Worm (Caenorhabditis elegans) whole organism, L3 larva: Measurements from ENCODE around the gene C04G2.10.

Source experiments
- R02D3.7 ChIP-seq: fragments of 150-350 bp; optimal IDR thresholded peaks from 2 replicates; lab custom pipeline; 2014; ENCODE audit warnings: missing biosample characterization, missing genetic modification characterization
- ZK546.5 ChIP-seq: sonication (generic microtip); optimal IDR thresholded peaks from 2 replicates; lab custom pipeline; 2017; ENCODE audit warnings: missing biosample characterization, missing genetic modification characterization
- ama-1 ChIP-seq: fragments of 150-350 bp; optimal IDR thresholded peaks from 2 replicates; lab custom pipeline; 2018
- ceh-82 ChIP-seq: fragments of 150-350 bp; optimal IDR thresholded peaks from 2 replicates; lab custom pipeline; 2014; ENCODE audit warnings: missing biosample characterization, missing genetic modification characterization
- daf-12 ChIP-seq: fragments of 150-350 bp; optimal IDR thresholded peaks from 2 replicates; lab custom pipeline; 2014; ENCODE audit warnings: missing biosample characterization, missing genetic modification reagents, missing genetic modification characterization
- egl-5 ChIP-seq: fragments of 150-350 bp; optimal IDR thresholded peaks from 2 replicates; lab custom pipeline; 2017; ENCODE audit warnings: missing biosample characterization, missing genetic modification reagents, missing genetic modification characterization, inconsistent platforms
- elt-1 ChIP-seq: fragments of 150-350 bp; optimal IDR thresholded peaks from 2 replicates; lab custom pipeline; 2014; ENCODE audit warnings: missing biosample characterization, missing genetic modification characterization
- elt-3 ChIP-seq, 3 experiments: fragments of 150-350 bp in 1 of 3; sonication (generic microtip) in 2 of 3; optimal IDR thresholded peaks; 2 replicates in 2 of 3; 4 replicates in 1 of 3; lab custom pipeline; 2014 to 2017; ENCODE audit warnings: missing biosample characterization in 3 of 3, missing genetic modification characterization in 3 of 3
- eor-1 ChIP-seq, 2 experiments: fragments of 150-350 bp; optimal IDR thresholded peaks; 2 replicates each; lab custom pipeline; 2014 to 2018; ENCODE audit warnings: missing biosample characterization in 2 of 2, missing genetic modification characterization in 2 of 2
- fkh-2 ChIP-seq: fragments of 150-350 bp; optimal IDR thresholded peaks from 2 replicates; lab custom pipeline; 2014; ENCODE audit warnings: missing biosample characterization, missing genetic modification reagents, missing genetic modification characterization
- hmg-11 ChIP-seq: sonication (generic microtip); optimal IDR thresholded peaks from 2 replicates; lab custom pipeline; 2016; ENCODE audit warnings: missing genetic modification characterization, missing compliant biosample characterization
- jun-1 ChIP-seq: fragments of 150-350 bp; optimal IDR thresholded peaks from 2 replicates; lab custom pipeline; 2014; ENCODE audit warnings: missing biosample characterization, missing genetic modification reagents, missing genetic modification characterization
- lin-15B ChIP-seq: fragments of 150-350 bp; optimal IDR thresholded peaks from 2 replicates; lab custom pipeline; 2014; ENCODE audit warnings: missing biosample characterization, missing genetic modification characterization
- lin-39 ChIP-seq: fragments of 150-350 bp; optimal IDR thresholded peaks from 2 replicates; lab custom pipeline; 2018; ENCODE audit warnings: missing biosample characterization, missing genetic modification reagents, missing genetic modification characterization
- mdl-1 ChIP-seq: fragments of 150-350 bp; optimal IDR thresholded peaks from 2 replicates; lab custom pipeline; 2014; ENCODE audit warnings: missing biosample characterization, missing genetic modification characterization
- nfya-1 ChIP-seq: sonication (generic microtip); optimal IDR thresholded peaks from 2 replicates; lab custom pipeline; 2017; ENCODE audit warnings: missing genetic modification characterization, mild to moderate bottlenecking, missing compliant biosample characterization, antibody characterized with exemption, moderate library complexity; ENCODE audit not compliant: insufficient read depth
- nhr-11 ChIP-seq: fragments of 150-350 bp; optimal IDR thresholded peaks from 2 replicates; lab custom pipeline; 2014; ENCODE audit warnings: missing biosample characterization, missing genetic modification characterization
- nhr-12 ChIP-seq: fragments of 150-350 bp; optimal IDR thresholded peaks from 2 replicates; lab custom pipeline; 2014; ENCODE audit warnings: missing biosample characterization, missing genetic modification characterization
- nhr-237 ChIP-seq: fragments of 150-350 bp; optimal IDR thresholded peaks from 2 replicates; lab custom pipeline; 2014; ENCODE audit warnings: missing biosample characterization, missing genetic modification characterization
- nhr-25 ChIP-seq: sonication (generic microtip); optimal IDR thresholded peaks from 2 replicates; lab custom pipeline; 2017; ENCODE audit warnings: missing biosample characterization, missing genetic modification characterization
- nhr-43 ChIP-seq: sonication (generic microtip); optimal IDR thresholded peaks from 2 replicates; lab custom pipeline; 2016; ENCODE audit warnings: mild to moderate bottlenecking, missing genetic modification characterization, missing compliant biosample characterization; ENCODE audit not compliant: poor library complexity, severe bottlenecking
- nhr-76 ChIP-seq: fragments of 150-350 bp; sonication (generic microtip); optimal IDR thresholded peaks from 5 replicates; lab custom pipeline; 2014; ENCODE audit warnings: missing biosample characterization, missing genetic modification characterization
- nhr-77 ChIP-seq: fragments of 150-350 bp; optimal IDR thresholded peaks from 2 replicates; lab custom pipeline; 2014; ENCODE audit warnings: missing biosample characterization, missing genetic modification characterization
- pha-4 ChIP-seq: fragments of 150-350 bp; optimal IDR thresholded peaks from 2 replicates; lab custom pipeline; 2014; ENCODE audit warnings: missing biosample characterization, missing genetic modification reagents, missing genetic modification characterization
- pqm-1 ChIP-seq: fragments of 150-350 bp; optimal IDR thresholded peaks from 2 replicates; lab custom pipeline; 2017; ENCODE audit warnings: missing biosample characterization, missing genetic modification characterization, inconsistent platforms
- sea-2 ChIP-seq: fragments of 150-350 bp; sonication (generic microtip); optimal IDR thresholded peaks from 4 replicates; lab custom pipeline; 2014; ENCODE audit warnings: missing biosample characterization, missing genetic modification reagents, missing genetic modification characterization
- skn-1 ChIP-seq: fragments of 150-350 bp; optimal IDR thresholded peaks from 2 replicates; lab custom pipeline; 2014; ENCODE audit warnings: missing biosample characterization, missing genetic modification characterization
- snpc-4 ChIP-seq: fragments of 150-350 bp; optimal IDR thresholded peaks from 2 replicates; lab custom pipeline; 2014; ENCODE audit warnings: missing biosample characterization, missing genetic modification characterization
- tbx-2 ChIP-seq: sonication (generic microtip); optimal IDR thresholded peaks from 2 replicates; lab custom pipeline; 2016; ENCODE audit warnings: mild to moderate bottlenecking, missing genetic modification characterization, missing compliant biosample characterization
- unc-39 ChIP-seq: sonication (generic microtip); optimal IDR thresholded peaks from 4 replicates; lab custom pipeline; 2017; ENCODE audit warnings: missing biosample characterization, missing genetic modification characterization
- zag-1 ChIP-seq: fragments of 150-350 bp; optimal IDR thresholded peaks from 2 replicates; lab custom pipeline; 2014; ENCODE audit warnings: missing biosample characterization, missing genetic modification characterization

Gene C04G2.10

ce11 chrIV:10075034-10075510 lies 40.2 kb upstream of the C04G2.10 start, which contains the start of the genes ttbk-4 and W01B6.4:
ttbk-4 (minus strand) TSS chrIV:10075134.
W01B6.4 (plus strand) TSS chrIV:10075460.
- no peak for TF ChIP-seq snpc-4 (tag; lab: Kevin White, UChicago)
- no peak for TF ChIP-seq daf-12
- TF ChIP-seq nhr-237 (tag; lab: Kevin White, UChicago) = no peak
- TF ChIP-seq nfya-1 (tag; lab: Kevin White, UChicago) = no peak
- no peak for TF ChIP-seq egl-5
- TF ChIP-seq mdl-1 = no peak
- no peak for TF ChIP-seq eor-1 (tag; optimal IDR thresholded peaks at IDR 0.05; lab: Kevin White, UChicago)
- TF ChIP-seq sea-2 (GFP tag; lab: Kevin White, UChicago) = no peak
- TF ChIP-seq, all 47 proteins: peak for 0

- TF ChIP-seq nhr-11 (tag; lab: Kevin White, UChicago) = no peak
- TF ChIP-seq mdl-1 = no peak
- TF ChIP-seq nhr-76 (tag; lab: Kevin White, UChicago) = no peak
- TF ChIP-seq nhr-77 (tag; lab: Kevin White, UChicago) = no peak
- TF ChIP-seq sea-2 (GFP tag; lab: Kevin White, UChicago) = no peak
- TF ChIP-seq elt-1 = no peak
- TF ChIP-seq jun-1 (tag; lab: Kevin White, UChicago) = no peak
Measured at ce11 chrIV:10075899-10076298, 39.3 kb upstream of the C04G2.10 start, which contains the start of gene W01B6.5. W01B6.5 (plus strand) TSS chrIV:10076199.

ce11 chrIV:10078003-10078402 lies 37.2 kb upstream of the C04G2.10 start:
- TF ChIP-seq nfya-1 (tag; lab: Kevin White, UChicago) = no peak
- no peak for TF ChIP-seq zag-1
- TF ChIP-seq fkh-2 = no peak
- TF ChIP-seq tbx-2 (tag; lab: Kevin White, UChicago) = no peak
- no peak for TF ChIP-seq unc-39 (tag; lab: Kevin White, UChicago)
- TF ChIP-seq jun-1 (tag; lab: Kevin White, UChicago) = no peak
- no peak for TF ChIP-seq nhr-12
- TF ChIP-seq hmg-11 (tag; lab: Kevin White, UChicago) = no peak
- TF ChIP-seq nhr-237 (tag; lab: Kevin White, UChicago) = no peak
- no peak for TF ChIP-seq lin-39 (tag; lab: Kevin White, UChicago)
- TF ChIP-seq R02D3.7 (tag; lab: Kevin White, UChicago) = no peak
- no peak for TF ChIP-seq elt-3 (tag; optimal IDR thresholded peaks at IDR 0.05; lab: Kevin White, UChicago)
- no peak for TF ChIP-seq pqm-1
- TF ChIP-seq pha-4 = no peak
- no peak for TF ChIP-seq sea-2 (GFP tag; lab: Kevin White, UChicago)
- TF ChIP-seq lin-15B (tag; lab: Kevin White, UChicago) = no peak

ce11 chrIV:10080816-10081215 lies 34.4 kb upstream of the C04G2.10 start, which contains the start of gene W01B6.6:
W01B6.6 (plus strand) TSS chrIV:10081116.
- TF ChIP-seq skn-1 (tag; lab: Kevin White, UChicago) (no peak), nhr-76 (tag; lab: Kevin White, UChicago) (no peak), nhr-25 (tag; lab: Kevin White, UChicago) (no peak), ZK546.5 (tag; lab: Kevin White, UChicago) (no peak), R02D3.7 (tag; lab: Kevin White, UChicago) (no peak), daf-12 (no peak), ceh-82 (tag; lab: Kevin White, UChicago) (no peak), ama-1 (no peak), lin-15B (tag; lab: Kevin White, UChicago) (no peak), nhr-43 (no peak)

- TF ChIP-seq ama-1 (no peak), nfya-1 (tag; lab: Kevin White, UChicago) (no peak), pqm-1 (no peak), snpc-4 (tag; lab: Kevin White, UChicago) (no peak)
Measured at ce11 chrIV:10084323-10084959, 30.8 kb upstream of the C04G2.10 start, which contains the start of gene W01B6.8. W01B6.8 (minus strand) TSS chrIV:10084373.
